Worm (Caenorhabditis elegans) whole organism, L1 larva: ENCODE data around the gene srh-204.

ENCODE experiments used
- ama-1 ChIP-seq: fragments of 150-350 bp; optimal IDR thresholded peaks from 2 replicates; lab custom pipeline; 2014
- egl-13 ChIP-seq: sonication (generic microtip); optimal IDR thresholded peaks from 2 replicates; lab custom pipeline; 2016; ENCODE audit warnings: missing genotype, missing genetic modification reagents, missing genetic modification characterization, missing compliant biosample characterization
- xbp-1 ChIP-seq: sonication (generic microtip); optimal IDR thresholded peaks from 2 replicates; lab custom pipeline; 2016; ENCODE audit warnings: missing genetic modification characterization, missing compliant biosample characterization

DNA sequence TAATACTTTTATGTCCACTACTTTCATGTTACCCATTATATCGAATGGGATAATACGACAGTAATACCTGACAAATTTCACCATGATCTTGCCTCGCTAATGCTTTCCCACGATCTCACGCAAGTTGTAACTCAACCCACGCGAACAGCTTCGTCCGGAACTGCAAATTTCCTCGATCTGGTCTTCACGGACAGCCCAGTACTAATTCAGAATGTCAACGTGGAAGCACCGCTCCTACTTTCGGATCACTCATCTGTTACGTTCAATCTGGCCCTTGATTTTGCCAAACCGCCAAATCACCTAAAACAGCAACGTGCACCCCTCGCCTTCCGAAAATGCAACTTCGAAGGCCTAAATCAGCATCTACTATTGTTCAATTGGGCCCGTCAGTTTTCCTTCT is 33.2 kb upstream of the srh-204 start:
- TF ChIP-seq xbp-1 (tag; lab: Kevin White, UChicago): no peak
- TF ChIP-seq egl-13: no peak
- TF ChIP-seq ama-1: no peak
